Fruit fly (Drosophila melanogaster) whole organism, embryonic: ENCODE results near the gene CG12301.

Source experiments
- CG17802 ChIP-seq: fragments of 200-800 bp; sonication (Bioruptor generic); optimal IDR thresholded peaks from 2 replicates; lab custom pipeline; 2018; ENCODE audit warnings: missing biosample characterization, mild to moderate bottlenecking, missing genetic modification characterization, moderate library complexity
- CG18476 ChIP-seq: fragments of 200-800 bp; sonication (Bioruptor generic); optimal IDR thresholded peaks from 2 replicates; lab custom pipeline; 2016; ENCODE audit warnings: missing biosample characterization, mild to moderate bottlenecking, missing genetic modification characterization
- CG9727 ChIP-seq: fragments of 200-800 bp; sonication (Bioruptor generic); optimal IDR thresholded peaks from 3 replicates; lab custom pipeline; 2017; ENCODE audit warnings: missing biosample characterization, mild to moderate bottlenecking, missing genetic modification characterization
- Dad ChIP-seq: fragments of 200-800 bp; sonication (Bioruptor generic); optimal IDR thresholded peaks from 3 replicates; lab custom pipeline; 2016; ENCODE audit warnings: missing biosample characterization, missing genetic modification characterization
- cas ChIP-seq: fragments of 200-800 bp; sonication (Bioruptor generic); IDR thresholded peaks from 2 replicates; pipeline ENCODE4 v1.3.6; 2022; ENCODE audit warnings: missing biosample characterization, missing genetic modification characterization
- seq ChIP-seq: fragments of 200-800 bp; sonication (Bioruptor generic); IDR thresholded peaks from 2 replicates; pipeline ENCODE4 v1.3.6; 2022; ENCODE audit warnings: missing biosample characterization, missing genetic modification characterization
- tup ChIP-seq: fragments of 200-800 bp; sonication (Bioruptor generic); optimal IDR thresholded peaks from 2 replicates; lab custom pipeline; 2016; ENCODE audit warnings: missing biosample characterization, mild to moderate bottlenecking, missing genetic modification characterization, moderate library complexity

DNA sequence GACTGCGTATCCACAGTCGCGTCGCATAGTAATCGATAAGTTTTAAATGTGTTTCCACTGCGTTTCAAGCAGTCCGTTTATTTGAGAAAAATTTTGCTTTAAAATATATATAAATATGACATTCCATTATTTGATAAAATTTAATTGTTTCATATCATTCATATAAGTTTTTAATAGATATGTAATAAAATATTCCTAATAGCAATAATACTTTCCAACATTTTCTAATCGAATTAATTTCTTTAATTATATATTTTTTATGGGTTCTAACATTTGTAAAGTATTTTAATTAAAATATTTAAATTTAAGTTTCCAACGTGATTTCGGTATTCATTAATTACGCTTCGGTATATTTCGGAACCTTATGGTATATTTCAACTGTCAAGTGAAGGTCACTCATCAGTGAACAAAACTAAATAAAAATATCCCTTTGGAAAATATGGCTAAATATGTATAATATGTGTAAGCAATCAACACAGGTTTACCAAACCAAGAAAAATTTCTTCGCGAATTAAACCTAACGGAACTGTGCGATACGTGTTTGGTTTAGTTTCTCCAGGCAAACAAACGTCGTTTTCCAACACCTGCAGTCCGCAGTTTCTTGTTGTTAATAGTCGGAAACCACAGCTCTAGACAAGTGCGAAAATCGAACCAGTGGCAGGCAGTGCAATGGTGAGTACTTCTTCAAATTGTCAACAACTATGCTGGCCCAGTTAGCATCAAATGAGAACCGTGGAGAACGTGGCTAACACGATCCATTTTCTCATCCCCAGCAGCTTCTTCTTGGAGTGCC lies 17.3 kb upstream of the CG12301 start, which contains the start of the genes CG7739 and SCCRO:
- TF ChIP-seq CG17802 (tag; lab: Kevin White, UChicago) (peak; percentile 70), tup (GFP tag; lab: Kevin White, UChicago) (peak; percentile 24), CG18476 (GFP tag; lab: Kevin White, UChicago) (peak; percentile 1), CG9727 (GFP tag; lab: Kevin White, UChicago) (peak; percentile 60), cas (GFP tag; lab: Robert Waterston, UW) (peak; percentile 78), Dad (GFP tag; lab: Kevin White, UChicago) (peak; percentile 19), seq (GFP tag; lab: Robert Waterston, UW) (no peak)
